Worm (Caenorhabditis elegans): Measurements from ENCODE around the gene H12C20.7.

- TF ChIP-seq nhr-11 (tag; optimal IDR thresholded peaks at IDR 0.05): no peak
- no peak for TF ChIP-seq R02D3.7 (tag; optimal IDR thresholded peaks at IDR 0.05)
These were observed 32.4 kb upstream of the H12C20.7 start for ce11 chrV:11605227-11605626.
